Worm (Caenorhabditis elegans): Measurements from ENCODE around the gene F53H1.3.

- no peak for TF ChIP-seq unc-39 (tag; optimal IDR thresholded peaks at IDR 0.05)
- no peak for TF ChIP-seq ham-2 (GFP tag; optimal IDR thresholded peaks at IDR 0.05)
- TF ChIP-seq elt-3 (tag; optimal IDR thresholded peaks at IDR 0.05), result no peak
- TF ChIP-seq elt-1 (tag; optimal IDR thresholded peaks at IDR 0.05; ENCODE audit: borderline replicate concordance, insufficient read depth), result no peak
- TF ChIP-seq nhr-237 (tag; optimal IDR thresholded peaks at IDR 0.05), result no peak
- no peak for TF ChIP-seq mab-5 (tag; optimal IDR thresholded peaks at IDR 0.05)
- TF ChIP-seq nhr-12 (tag; optimal IDR thresholded peaks at IDR 0.05), result no peak
- TF ChIP-seq snpc-4 (tag; optimal IDR thresholded peaks at IDR 0.05), result no peak
- peak; percentile 32 for TF ChIP-seq lin-13 (tag; optimal IDR thresholded peaks at IDR 0.05)
- TF ChIP-seq blmp-1 (tag; optimal IDR thresholded peaks at IDR 0.05), result no peak
- no peak for TF ChIP-seq bed-3 (GFP tag; optimal IDR thresholded peaks at IDR 0.05)
- no peak for TF ChIP-seq sem-2 (GFP tag; optimal IDR thresholded peaks at IDR 0.05)
- no peak for TF ChIP-seq M03D4.4 (tag; optimal IDR thresholded peaks at IDR 0.05)
- TF ChIP-seq pha-4 (tag; optimal IDR thresholded peaks at IDR 0.05), result no peak
Observed at ce11 chrIV:1309600-1310207, 19.3 kb upstream of the F53H1.3 start, which contains the start of the genes ddx-46 and F53H1.4.
